Worm (Caenorhabditis elegans): ENCODE data around the gene T24C2.3.

Gene T24C2.3

ce11 chrX:14589051-14589736 lies 45.9 kb downstream of the T24C2.3 start, which contains the start of the genes C44H4.4 and tap-1:
C44H4.4 (minus strand) TSS chrX:14589101.
tap-1 (plus strand) TSS chrX:14589624.
- TF ChIP-seq ham-2 (GFP tag; optimal IDR thresholded peaks at IDR 0.05) (peak; percentile 17), blmp-1 (tag; optimal IDR thresholded peaks at IDR 0.05) (no peak), ces-1 (GFP tag; optimal IDR thresholded peaks at IDR 0.05) (peak; percentile 65), ceh-39 (tag; optimal IDR thresholded peaks at IDR 0.05) (peak; percentile 65), mep-1 (tag; optimal IDR thresholded peaks at IDR 0.05) (peak; percentile 66)

ce11 chrX:14593206-14593605 lies 49.9 kb downstream of the T24C2.3 start:
- no peak for TF ChIP-seq M03D4.4 (tag; optimal IDR thresholded peaks at IDR 0.05)
- TF ChIP-seq ces-1 (GFP tag; optimal IDR thresholded peaks at IDR 0.05), result peak; percentile 95
- TF ChIP-seq ztf-11 (tag; optimal IDR thresholded peaks at IDR 0.05), result no peak
- TF ChIP-seq nhr-76 (tag; optimal IDR thresholded peaks at IDR 0.05), result no peak

Measured in whole organism, mixed stage, embryonic.